Fruit fly (Drosophila melanogaster) whole organism, embryonic: ENCODE measurements around the gene Cln7.
A peak's percentile ranks its signal among the peaks of the same experiment; 100 is the strongest.

ENCODE experiments used
- B-H2 ChIP-seq: fragments of 200-800 bp; sonication (Bioruptor generic); optimal IDR thresholded peaks from 2 replicates; lab custom pipeline; 2018; ENCODE audit warnings: missing biosample characterization, mild to moderate bottlenecking, missing genetic modification characterization
- CG10543 ChIP-seq: fragments of 200-800 bp; sonication (Bioruptor generic); optimal IDR thresholded peaks from 3 replicates; lab custom pipeline; 2017; ENCODE audit warnings: missing biosample characterization, mild to moderate bottlenecking, missing genetic modification characterization, moderate library complexity
- CG11085 ChIP-seq: fragments of 200-800 bp; sonication (Bioruptor generic); IDR thresholded peaks from 2 replicates; pipeline ENCODE4 v1.3.6; 2022; ENCODE audit warnings: missing biosample characterization, missing genetic modification characterization
- CG12071 ChIP-seq: fragments of 200-800 bp; sonication (Bioruptor generic); optimal IDR thresholded peaks from 3 replicates; lab custom pipeline; 2018; ENCODE audit warnings: missing biosample characterization, mild to moderate bottlenecking, missing genetic modification characterization
- CG13775 ChIP-seq: fragments of 200-800 bp; sonication (Bioruptor generic); optimal IDR thresholded peaks from 3 replicates; lab custom pipeline; 2017; ENCODE audit warnings: missing biosample characterization, mild to moderate bottlenecking, missing genetic modification characterization
- CG14014 ChIP-seq: fragments of 200-800 bp; sonication (Bioruptor generic); IDR thresholded peaks from 2 replicates; pipeline ENCODE4 v1.3.6; 2022; ENCODE audit warnings: missing biosample characterization, missing genetic modification characterization
- CG14860 ChIP-seq: fragments of 200-800 bp; sonication (Bioruptor generic); IDR thresholded peaks from 3 replicates; pipeline ENCODE4 v1.3.6; 2022; ENCODE audit warnings: missing biosample characterization, missing genetic modification characterization; ENCODE audit not compliant: partially characterized antibody
- CG15073 ChIP-seq: fragments of 200-800 bp; sonication (Bioruptor generic); optimal IDR thresholded peaks from 2 replicates; lab custom pipeline; 2016; ENCODE audit warnings: missing biosample characterization, missing genetic modification characterization
- CG15479 ChIP-seq: fragments of 200-800 bp; sonication (Bioruptor generic); optimal IDR thresholded peaks from 3 replicates; lab custom pipeline; 2019; ENCODE audit warnings: missing biosample characterization, mild to moderate bottlenecking, missing genetic modification characterization, moderate library complexity
- CG1647 ChIP-seq: fragments of 200-800 bp; sonication (Bioruptor generic); optimal IDR thresholded peaks from 3 replicates; lab custom pipeline; 2016; ENCODE audit warnings: missing biosample characterization, missing genetic modification characterization
- CG17186 ChIP-seq: fragments of 200-800 bp; sonication (Bioruptor generic); optimal IDR thresholded peaks from 3 replicates; lab custom pipeline; 2017; ENCODE audit warnings: missing biosample characterization, missing genetic modification reagents, missing genetic modification characterization
- CG18011 ChIP-seq: fragments of 200-800 bp; sonication (Bioruptor generic); optimal IDR thresholded peaks from 2 replicates; lab custom pipeline; 2017; ENCODE audit warnings: missing biosample characterization, missing genetic modification characterization, mild to moderate bottlenecking, moderate library complexity, missing genotype
- CG31441 ChIP-seq: fragments of 200-800 bp; sonication (Bioruptor generic); IDR thresholded peaks from 2 replicates; pipeline ENCODE4 v1.3.6; 2022; ENCODE audit warnings: missing biosample characterization, missing genetic modification characterization
- CG42726 ChIP-seq: fragments of 200-800 bp; sonication (Bioruptor generic); IDR thresholded peaks from 2 replicates; pipeline ENCODE4 v1.3.6; 2022; ENCODE audit warnings: missing biosample characterization, missing genetic modification characterization; ENCODE audit not compliant: partially characterized antibody
- CG6175 ChIP-seq: fragments of 200-800 bp; sonication (Bioruptor generic); IDR thresholded peaks from 3 replicates; pipeline ENCODE4 v1.3.6; 2022; ENCODE audit warnings: missing biosample characterization, missing genetic modification characterization
- CG7271 ChIP-seq: fragments of 200-800 bp; sonication (Bioruptor generic); optimal IDR thresholded peaks from 2 replicates; lab custom pipeline; 2018; ENCODE audit warnings: missing biosample characterization, mild to moderate bottlenecking, missing genetic modification characterization, moderate library complexity
- CG9797 ChIP-seq: fragments of 200-800 bp; sonication (Bioruptor generic); optimal IDR thresholded peaks from 3 replicates; lab custom pipeline; 2018; ENCODE audit warnings: missing biosample characterization, mild to moderate bottlenecking, missing genetic modification characterization
- CoRest ChIP-seq: fragments of 200-800 bp; sonication (Bioruptor generic); optimal IDR thresholded peaks from 3 replicates; lab custom pipeline; 2018; ENCODE audit warnings: missing biosample characterization, mild to moderate bottlenecking, missing genetic modification characterization, moderate library complexity
- Dll ChIP-seq: fragments of 200-800 bp; sonication (Bioruptor generic); IDR thresholded peaks from 4 replicates; pipeline ENCODE4 v1.3.6; 2022; ENCODE audit warnings: missing biosample characterization, missing genetic modification characterization; ENCODE audit not compliant: partially characterized antibody
- Hey ChIP-seq: fragments of 200-800 bp; sonication (Bioruptor generic); optimal IDR thresholded peaks from 3 replicates; lab custom pipeline; 2018; ENCODE audit warnings: missing biosample characterization, mild to moderate bottlenecking, missing genetic modification characterization
- HmgZ ChIP-seq: fragments of 200-800 bp; sonication (Bioruptor generic); optimal IDR thresholded peaks from 2 replicates; lab custom pipeline; 2018; ENCODE audit warnings: missing biosample characterization, mild to moderate bottlenecking, missing genetic modification characterization
- Hr78 ChIP-seq, 2 experiments: fragments of 200-800 bp in 1 of 2; fragments of >200 bp in 1 of 2; sonication (Bioruptor generic) in 1 of 2; optimal IDR thresholded peaks; 2 replicates each; lab custom pipeline; 2017 to 2019; ENCODE audit warnings: missing biosample characterization in 2 of 2, missing genetic modification characterization in 2 of 2, mild to moderate bottlenecking in 1 of 2, moderate library complexity in 1 of 2
- Kr ChIP-seq: fragments of 200-800 bp; sonication (Bioruptor generic); optimal IDR thresholded peaks from 2 replicates; lab custom pipeline; 2017; ENCODE audit warnings: missing biosample characterization, mild to moderate bottlenecking, missing genetic modification characterization
- MBD-R2 ChIP-seq: fragments of 200-800 bp; sonication (Bioruptor generic); IDR thresholded peaks from 2 replicates; pipeline ENCODE4 v1.3.6; 2022; ENCODE audit warnings: missing biosample characterization, missing genetic modification characterization
- Med ChIP-seq: fragments of 200-800 bp; sonication (Bioruptor generic); peaks from one replicate; lab custom pipeline; 2016; ENCODE audit warnings: missing biosample characterization, missing genetic modification characterization, mild to moderate bottlenecking, inconsistent platforms, moderate library complexity
- PHDP ChIP-seq: fragments of 200-800 bp; sonication (Bioruptor generic); optimal IDR thresholded peaks from 3 replicates; lab custom pipeline; 2018; ENCODE audit warnings: missing biosample characterization, mild to moderate bottlenecking, missing genetic modification characterization, moderate library complexity
- Rfx ChIP-seq: fragments of 200-800 bp; sonication (Bioruptor generic); IDR thresholded peaks from 2 replicates; pipeline ENCODE4 v1.3.6; 2022; ENCODE audit warnings: missing biosample characterization, missing genetic modification characterization
- Sry-β ChIP-seq: fragments of 200-800 bp; sonication (Bioruptor generic); optimal IDR thresholded peaks from 2 replicates; lab custom pipeline; 2018; ENCODE audit warnings: missing biosample characterization, mild to moderate bottlenecking, missing genetic modification characterization, moderate library complexity
- Xrp1 ChIP-seq: fragments of 200-800 bp; sonication (Bioruptor generic); IDR thresholded peaks from 2 replicates; pipeline ENCODE4 v1.3.6; 2022; ENCODE audit warnings: missing biosample characterization, missing genetic modification characterization
- cad ChIP-seq: fragments of >200 bp; optimal IDR thresholded peaks from 2 replicates; lab custom pipeline; 2017; ENCODE audit warnings: missing biosample characterization, missing genetic modification characterization
- cato ChIP-seq: fragments of 200-800 bp; sonication (Bioruptor generic); optimal IDR thresholded peaks from 2 replicates; lab custom pipeline; 2016; ENCODE audit warnings: missing biosample characterization, missing genetic modification characterization, borderline replicate concordance
- chm ChIP-seq: fragments of 200-800 bp; sonication (Bioruptor generic); IDR thresholded peaks from 2 replicates; pipeline ENCODE4 v1.3.6; 2022; ENCODE audit warnings: missing biosample characterization, missing genetic modification characterization
- disco-r ChIP-seq: fragments of 200-800 bp; sonication (Bioruptor generic); optimal IDR thresholded peaks from 2 replicates; lab custom pipeline; 2016; ENCODE audit warnings: missing biosample characterization, missing genetic modification characterization
- gfzf ChIP-seq: fragments of 200-800 bp; sonication (Bioruptor generic); optimal IDR thresholded peaks from 2 replicates; lab custom pipeline; 2016; ENCODE audit warnings: missing biosample characterization, mild to moderate bottlenecking, missing genetic modification characterization, moderate library complexity
- ham ChIP-seq: fragments of 200-800 bp; sonication (Bioruptor generic); IDR thresholded peaks from 2 replicates; pipeline ENCODE4 v1.3.6; 2022; ENCODE audit warnings: missing biosample characterization, missing genetic modification characterization
- hbn ChIP-seq: fragments of 200-800 bp; sonication (Bioruptor generic); IDR thresholded peaks from 2 replicates; pipeline ENCODE4 v1.3.6; 2022; ENCODE audit warnings: missing biosample characterization, missing genetic modification characterization; ENCODE audit not compliant: partially characterized antibody
- hth ChIP-seq: fragments of >200 bp; optimal IDR thresholded peaks from 2 replicates; lab custom pipeline; 2017; ENCODE audit warnings: inconsistent platforms
- inv ChIP-seq: fragments of 200-800 bp; sonication (Bioruptor generic); IDR thresholded peaks from 2 replicates; pipeline ENCODE4 v1.3.6; 2022; ENCODE audit warnings: missing biosample characterization, missing genetic modification characterization; ENCODE audit not compliant: partially characterized antibody
- luna ChIP-seq: fragments of 200-800 bp; sonication (Bioruptor generic); optimal IDR thresholded peaks from 2 replicates; lab custom pipeline; 2016; ENCODE audit warnings: missing biosample characterization, missing genetic modification characterization
- odd ChIP-seq: fragments of 200-800 bp; sonication (Bioruptor generic); optimal IDR thresholded peaks from 2 replicates; lab custom pipeline; 2017; ENCODE audit warnings: missing biosample characterization, mild to moderate bottlenecking, missing genetic modification characterization
- prd ChIP-seq, 3 experiments: fragments of >200 bp in 2 of 3; fragments of 200-800 bp in 1 of 3; sonication (Bioruptor generic) in 1 of 3; optimal IDR thresholded peaks in 2 of 3; IDR thresholded peaks in 1 of 3; 2 replicates in 2 of 3; 3 replicates in 1 of 3; pipeline versions ENCODE4 v1.3.6 to Lab custom; 2017 to 2022; ENCODE audit warnings: missing biosample characterization in 1 of 3, missing genetic modification characterization in 1 of 3
- pzg ChIP-seq: fragments of 200-800 bp; sonication (Bioruptor generic); optimal IDR thresholded peaks from 3 replicates; lab custom pipeline; 2018; ENCODE audit warnings: missing biosample characterization, mild to moderate bottlenecking, missing genetic modification characterization, moderate library complexity
- row ChIP-seq: fragments of 200-800 bp; sonication (Bioruptor generic); IDR thresholded peaks from 3 replicates; pipeline ENCODE4 v1.3.6; 2022; ENCODE audit warnings: missing biosample characterization, missing genetic modification characterization
- salm ChIP-seq: fragments of 200-800 bp; sonication (Bioruptor generic); optimal IDR thresholded peaks from 2 replicates; lab custom pipeline; 2018; ENCODE audit warnings: missing biosample characterization, mild to moderate bottlenecking, missing genetic modification characterization
- seq ChIP-seq: fragments of 200-800 bp; sonication (Bioruptor generic); IDR thresholded peaks from 2 replicates; pipeline ENCODE4 v1.3.6; 2022; ENCODE audit warnings: missing biosample characterization, missing genetic modification characterization
- slp2 ChIP-seq: fragments of 200-800 bp; sonication (Bioruptor generic); optimal IDR thresholded peaks from 2 replicates; lab custom pipeline; 2016; ENCODE audit warnings: missing biosample characterization, missing genetic modification characterization
- tin ChIP-seq: fragments of 200-800 bp; sonication (Bioruptor generic); optimal IDR thresholded peaks from 3 replicates; lab custom pipeline; 2016; ENCODE audit warnings: missing biosample characterization, missing genetic modification characterization
- toy ChIP-seq: fragments of 200-800 bp; sonication (Bioruptor generic); IDR thresholded peaks from 2 replicates; pipeline ENCODE4 v1.3.6; 2022; ENCODE audit warnings: missing biosample characterization, missing genetic modification characterization

Gene Cln7

dm6 chr3L:7371290-7371689 lies 26.3 kb upstream of the Cln7 start (continued):
- TF ChIP-seq CG15073 (GFP tag; lab: Kevin White, UChicago) (no peak), CG31441 (GFP tag; lab: Robert Waterston, UW) (no peak), cad (GFP tag; lab: Kevin White, UChicago) (peak; percentile 80), MBD-R2 (GFP tag; lab: Robert Waterston, UW) (no peak), chm (GFP tag; lab: Robert Waterston, UW) (0 out of 2 replicates have a peak, but pooled peaks have one; percentile 26)
- TF ChIP-seq, all 482 proteins: peak for 11

DNA sequence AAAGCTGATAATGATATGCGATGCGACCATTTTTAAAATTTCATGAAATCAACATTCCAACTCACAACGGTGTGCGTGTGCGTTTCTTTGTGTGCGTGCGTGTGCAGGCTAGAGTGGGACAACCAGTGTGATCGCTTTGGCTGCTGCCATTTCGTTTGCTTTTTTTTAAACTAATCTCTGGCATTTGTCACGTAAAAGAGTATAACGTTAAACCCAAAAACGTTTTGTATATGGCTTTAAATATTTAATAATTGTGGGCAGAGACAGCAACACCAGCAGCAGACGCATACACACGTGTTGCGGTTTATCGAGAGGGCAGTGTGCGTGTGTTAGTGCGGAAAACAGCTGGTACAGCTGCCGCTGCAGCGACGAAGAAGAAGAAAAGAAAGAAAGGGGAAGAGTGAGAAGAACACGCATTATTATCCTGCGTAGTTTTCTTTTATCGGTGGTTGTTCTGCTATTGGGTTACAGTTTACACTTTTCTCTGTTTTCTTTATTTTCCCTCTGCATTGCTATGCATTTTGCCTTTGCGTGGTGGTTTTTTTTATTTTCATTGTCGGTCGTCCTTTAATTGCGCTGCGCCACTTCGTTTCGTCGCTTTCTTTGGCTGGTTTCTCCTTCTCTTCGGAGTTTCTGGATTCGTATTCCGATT lies 25.4 kb upstream of the Cln7 start:
- TF ChIP-seq CG6175 (GFP tag; lab: Robert Waterston, UW) (no peak), disco-r (GFP tag; lab: Kevin White, UChicago) (no peak), gfzf (GFP tag; lab: Kevin White, UChicago) (no peak), pzg (GFP tag; lab: Kevin White, UChicago) (peak; percentile 12), prd (optimal IDR thresholded peaks at IDR 0.05; lab: Kevin White, UChicago) (no peak), prd (GFP tag; IDR thresholded peaks at IDR 0.05; lab: Robert Waterston, UW) (no peak), CG9797 (no peak), CG15479 (GFP tag; lab: Kevin White, UChicago) (peak; percentile 43), hth (no peak), ham (GFP tag; lab: Robert Waterston, UW) (no peak), Dll (GFP tag; lab: Robert Waterston, UW) (0 out of 4 replicates have a peak, but pooled peaks have one; percentile 21), seq (GFP tag; lab: Robert Waterston, UW) (no peak), cato (GFP tag; lab: Kevin White, UChicago) (no peak), HmgZ (tag; lab: Kevin White, UChicago) (no peak), CG18011 (GFP tag; lab: Kevin White, UChicago) (no peak), Rfx (GFP tag; lab: Robert Waterston, UW) (no peak), Kr (GFP tag; lab: Kevin White, UChicago) (peak; percentile 47), Xrp1 (GFP tag; lab: Robert Waterston, UW) (no peak), CG11085 (GFP tag; lab: Robert Waterston, UW) (no peak), Med (peak; percentile 82), Hey (tag; lab: Kevin White, UChicago) (no peak), salm (tag; lab: Kevin White, UChicago) (no peak), tin (GFP tag; lab: Kevin White, UChicago) (no peak), CG42726 (GFP tag; lab: Robert Waterston, UW) (no peak), Hr78 (GFP tag; optimal IDR thresholded peaks at IDR 0.05; lab: Kevin White, UChicago) (no peak), row (GFP tag; lab: Robert Waterston, UW) (no peak), CoRest (tag; lab: Kevin White, UChicago) (no peak), luna (no peak), CG12071 (no peak), CG10543 (GFP tag; lab: Kevin White, UChicago) (no peak), CG13775 (GFP tag; lab: Kevin White, UChicago) (no peak), toy (GFP tag; lab: Robert Waterston, UW) (no peak), CG14860 (GFP tag; lab: Robert Waterston, UW) (no peak), CG17186 (no peak), PHDP (no peak), odd (no peak), hbn (no peak), B-H2 (no peak), Sry-β (no peak), inv (GFP tag; lab: Robert Waterston, UW) (no peak), CG7271 (tag; lab: Kevin White, UChicago) (no peak), CG1647 (GFP tag; lab: Kevin White, UChicago) (no peak), CG14014 (GFP tag; lab: Robert Waterston, UW) (no peak), slp2 (no peak)
